Fruit fly (Drosophila melanogaster) whole organism, embryonic: ENCODE measurements around the gene CG43999.

Source experiments
- Awh ChIP-seq: fragments of 200-800 bp; sonication (Bioruptor generic); IDR thresholded peaks from 2 replicates; pipeline ENCODE4, ENCODE4 v1.3.6; 2022; ENCODE audit warnings: missing biosample characterization, missing genetic modification characterization
- Blimp-1 ChIP-seq: fragments of 200-800 bp; sonication (Bioruptor generic); optimal IDR thresholded peaks from 3 replicates; lab custom pipeline; 2018; ENCODE audit warnings: missing biosample characterization, missing genetic modification characterization, mild to moderate bottlenecking, moderate library complexity, missing genetic modification reagents
- CG10959 ChIP-seq: fragments of 200-800 bp; sonication (Bioruptor generic); IDR thresholded peaks from 2 replicates; pipeline ENCODE4 v1.3.6; 2022; ENCODE audit warnings: missing biosample characterization, missing genetic modification characterization
- CG12659 ChIP-seq: fragments of 200-800 bp; sonication (Bioruptor generic); optimal IDR thresholded peaks from 3 replicates; lab custom pipeline; 2017; ENCODE audit warnings: mild to moderate bottlenecking, missing biosample characterization, missing genetic modification reagents, missing genetic modification characterization
- CG13123 ChIP-seq: fragments of 200-800 bp; sonication (Bioruptor generic); optimal IDR thresholded peaks from 2 replicates; lab custom pipeline; 2016; ENCODE audit warnings: missing biosample characterization, missing genetic modification characterization
- CG13624 ChIP-seq: fragments of 200-800 bp; sonication (Bioruptor generic); optimal IDR thresholded peaks from 2 replicates; lab custom pipeline; 2016; ENCODE audit warnings: missing biosample characterization, missing genetic modification characterization
- CG14014 ChIP-seq: fragments of 200-800 bp; sonication (Bioruptor generic); IDR thresholded peaks from 2 replicates; pipeline ENCODE4 v1.3.6; 2022; ENCODE audit warnings: missing biosample characterization, missing genetic modification characterization
- CG15269 ChIP-seq: fragments of 200-800 bp; sonication (Bioruptor generic); optimal IDR thresholded peaks from 2 replicates; lab custom pipeline; 2018; ENCODE audit warnings: missing biosample characterization, mild to moderate bottlenecking, missing genetic modification characterization, moderate library complexity
- CG15601 ChIP-seq: fragments of 200-800 bp; sonication (Bioruptor generic); optimal IDR thresholded peaks from 3 replicates; lab custom pipeline; 2019; ENCODE audit warnings: missing biosample characterization, mild to moderate bottlenecking, missing genetic modification characterization, moderate library complexity
- CG1603 ChIP-seq: fragments of 200-800 bp; sonication (Bioruptor generic); optimal IDR thresholded peaks from 2 replicates; lab custom pipeline; 2019; ENCODE audit warnings: missing biosample characterization, mild to moderate bottlenecking, missing genetic modification characterization, moderate library complexity
- CG16779 ChIP-seq: fragments of 200-800 bp; sonication (Bioruptor generic); IDR thresholded peaks from 2 replicates; pipeline ENCODE4 v1.3.6; 2022; ENCODE audit warnings: missing biosample characterization, missing genetic modification characterization
- CG17361 ChIP-seq: fragments of 200-800 bp; sonication (Bioruptor generic); IDR thresholded peaks from 3 replicates; pipeline ENCODE4 v1.3.6; 2022; ENCODE audit warnings: missing biosample characterization, missing genetic modification characterization
- CG18011 ChIP-seq: fragments of 200-800 bp; sonication (Bioruptor generic); optimal IDR thresholded peaks from 2 replicates; lab custom pipeline; 2017; ENCODE audit warnings: missing biosample characterization, missing genetic modification characterization, mild to moderate bottlenecking, moderate library complexity, missing genotype
- CG18476 ChIP-seq: fragments of 200-800 bp; sonication (Bioruptor generic); optimal IDR thresholded peaks from 2 replicates; lab custom pipeline; 2016; ENCODE audit warnings: missing biosample characterization, mild to moderate bottlenecking, missing genetic modification characterization
- CG18764 ChIP-seq: fragments of 200-800 bp; sonication (Bioruptor generic); optimal IDR thresholded peaks from 3 replicates; lab custom pipeline; 2016; ENCODE audit warnings: missing biosample characterization, missing genetic modification characterization
- CG3407 ChIP-seq: fragments of 200-800 bp; sonication (Bioruptor generic); optimal IDR thresholded peaks from 2 replicates; lab custom pipeline; 2018; ENCODE audit warnings: missing biosample characterization, mild to moderate bottlenecking, missing genetic modification characterization
- CG43689 ChIP-seq: fragments of 200-800 bp; sonication (Bioruptor generic); IDR thresholded peaks from 2 replicates; pipeline ENCODE4 v1.3.6; 2022; ENCODE audit warnings: missing biosample characterization, missing genetic modification characterization
- CG6813 ChIP-seq: fragments of 200-800 bp; sonication (Bioruptor generic); optimal IDR thresholded peaks from 2 replicates; lab custom pipeline; 2017; ENCODE audit warnings: missing biosample characterization, missing genetic modification characterization, mild to moderate bottlenecking, moderate library complexity, missing genetic modification reagents
- CG7372 ChIP-seq: fragments of 200-800 bp; sonication (Bioruptor generic); IDR thresholded peaks from 2 replicates; pipeline ENCODE4 v1.3.6; 2022; ENCODE audit warnings: missing biosample characterization, missing genetic modification characterization
- CG7839 ChIP-seq: fragments of 200-800 bp; sonication (Bioruptor generic); optimal IDR thresholded peaks from 3 replicates; lab custom pipeline; 2018; ENCODE audit warnings: missing biosample characterization, mild to moderate bottlenecking, missing genetic modification characterization, moderate library complexity
- CG7987 ChIP-seq: fragments of 200-800 bp; sonication (Bioruptor generic); optimal IDR thresholded peaks from 2 replicates; lab custom pipeline; 2018; ENCODE audit warnings: missing biosample characterization, mild to moderate bottlenecking, missing genetic modification characterization, moderate library complexity
- CG8281 ChIP-seq: fragments of 200-800 bp; sonication (Bioruptor generic); optimal IDR thresholded peaks from 2 replicates; lab custom pipeline; 2018; ENCODE audit warnings: missing biosample characterization, mild to moderate bottlenecking, missing genetic modification characterization, moderate library complexity
- CTCF ChIP-seq: fragments of 200-800 bp; sonication (Bioruptor generic); optimal IDR thresholded peaks from 2 replicates; lab custom pipeline; 2017; ENCODE audit warnings: missing biosample characterization, mild to moderate bottlenecking, missing genetic modification characterization, moderate library complexity
- D19B ChIP-seq: fragments of 200-800 bp; sonication (Bioruptor generic); optimal IDR thresholded peaks from 2 replicates; lab custom pipeline; 2017; ENCODE audit warnings: missing biosample characterization, mild to moderate bottlenecking, missing genetic modification characterization
- E2f1 ChIP-seq: fragments of 200-800 bp; sonication (Bioruptor generic); IDR thresholded peaks from 2 replicates; pipeline ENCODE4 v1.3.6; 2022; ENCODE audit warnings: missing biosample characterization, missing genetic modification characterization
- Eip74EF ChIP-seq, 2 experiments: fragments of 200-800 bp in 1 of 2; fragments of >200 bp in 1 of 2; sonication (Bioruptor generic) in 1 of 2; optimal IDR thresholded peaks; 2 replicates each; lab custom pipeline; 2017 to 2019; ENCODE audit warnings: missing biosample characterization in 2 of 2, missing genetic modification characterization in 2 of 2, mild to moderate bottlenecking in 1 of 2, moderate library complexity in 1 of 2
- H2.0 ChIP-seq: fragments of 200-800 bp; sonication (Bioruptor generic); IDR thresholded peaks from 2 replicates; pipeline ENCODE4 v1.3.6; 2022; ENCODE audit warnings: missing biosample characterization, missing genetic modification characterization
- HLH54F ChIP-seq: fragments of 200-800 bp; sonication (Bioruptor generic); optimal IDR thresholded peaks from 3 replicates; lab custom pipeline; 2016; ENCODE audit warnings: missing biosample characterization, missing genetic modification characterization
- Scr ChIP-seq: fragments of 200-800 bp; sonication (Bioruptor generic); IDR thresholded peaks from 2 replicates; pipeline ENCODE4 v1.3.6; 2022; ENCODE audit warnings: missing biosample characterization, missing genetic modification characterization; ENCODE audit not compliant: partially characterized antibody
- Sry-δ ChIP-seq: fragments of 200-800 bp; sonication (Bioruptor generic); optimal IDR thresholded peaks from 2 replicates; lab custom pipeline; 2016; ENCODE audit warnings: missing biosample characterization, missing genetic modification characterization
- TFAM ChIP-seq: fragments of 200-800 bp; sonication (Bioruptor generic); optimal IDR thresholded peaks from 2 replicates; lab custom pipeline; 2017; ENCODE audit warnings: missing biosample characterization, missing genetic modification characterization, inconsistent platforms
- Trl ChIP-seq, 3 experiments: fragments of >200 bp in 2 of 3; fragments of 200-800 bp in 1 of 3; sonication (Bioruptor generic) in 1 of 3; optimal IDR thresholded peaks; 2 replicates in 1 of 3; 3 replicates in 2 of 3; lab custom pipeline; 2016 to 2017; ENCODE audit warnings: missing biosample characterization in 1 of 3, missing genetic modification characterization in 1 of 3
- chinmo ChIP-seq: fragments of 200-800 bp; sonication (Bioruptor generic); IDR thresholded peaks from 4 replicates; pipeline ENCODE4 v1.3.6; 2022; ENCODE audit warnings: missing biosample characterization, missing genetic modification characterization; ENCODE audit not compliant: partially characterized antibody
- dmrt11E ChIP-seq: fragments of 200-800 bp; sonication (Bioruptor generic); optimal IDR thresholded peaks from 3 replicates; lab custom pipeline; 2018; ENCODE audit warnings: missing biosample characterization, mild to moderate bottlenecking, missing genetic modification characterization, moderate library complexity
- her ChIP-seq: fragments of 200-800 bp; sonication (Bioruptor generic); optimal IDR thresholded peaks from 2 replicates; lab custom pipeline; 2016; ENCODE audit warnings: missing biosample characterization, missing genetic modification characterization
- insv ChIP-seq, 2 experiments: fragments of 200-800 bp; sonication (Bioruptor generic); optimal IDR thresholded peaks; 3 replicates each; lab custom pipeline; 2016 to 2018; ENCODE audit warnings: missing biosample characterization in 2 of 2, missing genetic modification characterization in 2 of 2
- jigr1 ChIP-seq: fragments of 200-800 bp; sonication (Bioruptor generic); IDR thresholded peaks from 3 replicates; pipeline ENCODE4 v1.3.6; 2022; ENCODE audit warnings: missing biosample characterization, missing genetic modification characterization
- klu ChIP-seq: fragments of 200-800 bp; sonication (Bioruptor generic); IDR thresholded peaks from 2 replicates; pipeline ENCODE4 v1.3.6; 2022; ENCODE audit warnings: missing biosample characterization, missing genetic modification characterization
- oc ChIP-seq: fragments of 200-800 bp; sonication (Bioruptor generic); optimal IDR thresholded peaks from 2 replicates; lab custom pipeline; 2018; ENCODE audit warnings: missing biosample characterization, mild to moderate bottlenecking, missing genetic modification characterization, moderate library complexity
- rib ChIP-seq: fragments of 200-800 bp; sonication (Bioruptor generic); IDR thresholded peaks from 2 replicates; pipeline ENCODE4 v1.3.6; 2022; ENCODE audit warnings: missing biosample characterization, missing genetic modification characterization
- row ChIP-seq: fragments of 200-800 bp; sonication (Bioruptor generic); IDR thresholded peaks from 3 replicates; pipeline ENCODE4 v1.3.6; 2022; ENCODE audit warnings: missing biosample characterization, missing genetic modification characterization
- sc ChIP-seq, 3 experiments: fragments of >200 bp in 2 of 3; fragments of 200-800 bp in 1 of 3; sonication (Bioruptor generic) in 1 of 3; optimal IDR thresholded peaks; 2 replicates in 2 of 3; 3 replicates in 1 of 3; lab custom pipeline; 2017; ENCODE audit warnings: mild to moderate bottlenecking in 1 of 3, missing biosample characterization in 1 of 3, missing genetic modification characterization in 1 of 3, missing genetic modification reagents in 1 of 3
- ssp ChIP-seq: fragments of 200-800 bp; sonication (Bioruptor generic); IDR thresholded peaks from 2 replicates; pipeline ENCODE4 v1.3.6; 2022; ENCODE audit warnings: missing biosample characterization, missing genetic modification characterization
- tll ChIP-seq, 2 experiments: fragments of 200-800 bp in 1 of 2; fragments of >200 bp in 1 of 2; sonication (Bioruptor generic) in 1 of 2; optimal IDR thresholded peaks; 2 replicates each; lab custom pipeline; 2017 to 2019; ENCODE audit warnings: missing biosample characterization in 2 of 2, missing genetic modification characterization in 2 of 2, mild to moderate bottlenecking in 1 of 2, moderate library complexity in 1 of 2
- tna ChIP-seq: fragments of 200-800 bp; sonication (Bioruptor generic); IDR thresholded peaks from 2 replicates; pipeline ENCODE4 v1.3.6; 2022; ENCODE audit warnings: missing biosample characterization, missing genetic modification characterization; ENCODE audit not compliant: partially characterized antibody
- trem ChIP-seq: fragments of 200-800 bp; optimal IDR thresholded peaks from 3 replicates; lab custom pipeline; 2019; ENCODE audit warnings: missing biosample characterization, mild to moderate bottlenecking, missing genetic modification characterization, moderate library complexity
- trh ChIP-seq: fragments of 200-800 bp; sonication (Bioruptor generic); optimal IDR thresholded peaks from 2 replicates; lab custom pipeline; 2016; ENCODE audit warnings: missing biosample characterization, missing genetic modification characterization
- zf30C ChIP-seq: fragments of 200-800 bp; sonication (Bioruptor generic); optimal IDR thresholded peaks from 3 replicates; lab custom pipeline; 2018; ENCODE audit warnings: missing biosample characterization, mild to moderate bottlenecking, missing genetic modification characterization

The CG43999 gene

DNA sequence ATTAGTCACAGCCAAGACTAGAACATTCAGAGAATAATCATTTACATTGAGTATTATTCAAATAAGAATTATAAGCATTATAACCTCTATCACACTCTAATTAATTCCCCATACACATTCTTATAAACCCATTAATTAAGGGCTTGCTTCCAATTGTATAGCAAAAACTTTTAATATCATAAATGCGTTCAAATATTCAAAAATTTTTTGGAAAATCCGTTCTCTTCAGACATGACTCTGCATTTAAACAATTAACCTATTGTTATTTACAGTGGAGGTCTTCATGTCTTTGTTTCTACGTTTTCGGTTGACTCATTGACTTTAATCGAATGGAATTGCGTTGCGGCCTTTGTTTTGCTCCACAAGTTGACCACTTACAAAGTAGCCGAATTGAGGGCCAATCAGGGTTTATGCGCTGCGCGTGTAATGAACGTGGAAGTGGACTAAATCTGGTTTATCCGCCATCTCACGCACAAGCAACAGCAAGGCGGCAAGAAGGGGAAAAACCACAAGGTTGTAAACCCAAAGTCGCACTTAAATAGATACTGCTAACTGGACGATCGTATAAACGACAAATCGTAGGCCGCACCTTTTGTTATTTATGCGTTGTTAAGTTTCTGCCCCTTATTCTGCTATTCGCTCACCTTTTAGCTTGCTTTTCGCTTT lies 7.8 kb downstream of the CG43999 start (continued):
- TF ChIP-seq CG14014 (GFP tag; lab: Robert Waterston, UW) (peak; percentile 79), CG18011 (GFP tag; lab: Kevin White, UChicago) (peak; percentile 17), CG7987 (peak; percentile 11), TFAM (GFP tag; lab: Kevin White, UChicago) (no peak), chinmo (GFP tag; lab: Robert Waterston, UW) (peak; percentile 88; the same call in 3 of the 4 replicates), HLH54F (peak; percentile 45), CG7839 (peak; percentile 36), CG7372 (peak; percentile 29; the same call in 1 of the 2 replicates), Trl (optimal IDR thresholded peaks at IDR 0.05; lab: Kevin White, UChicago) (no peak), Trl (GFP tag; optimal IDR thresholded peaks at IDR 0.05; lab: Kevin White, UChicago) (peak; percentile 14), CG13123 (GFP tag; lab: Kevin White, UChicago) (no peak), CG15601 (tag; lab: Kevin White, UChicago) (no peak), klu (0 out of 2 replicates have a peak, but pooled peaks have one; percentile 22), Blimp-1 (no peak), CG18764 (GFP tag; lab: Kevin White, UChicago) (no peak), oc (peak; percentile 59), CG6813 (GFP tag; lab: Kevin White, UChicago) (no peak), tll (GFP tag; optimal IDR thresholded peaks at IDR 0.05; lab: Kevin White, UChicago) (no peak), jigr1 (GFP tag; lab: Robert Waterston, UW) (no peak), Sry-δ (GFP tag; lab: Kevin White, UChicago) (no peak), CG1603 (tag; lab: Kevin White, UChicago) (peak; percentile 47), ssp (GFP tag; lab: Robert Waterston, UW) (peak; percentile 35), CG15269 (peak; percentile 43), CG43689 (no peak), sc (optimal IDR thresholded peaks at IDR 0.05; lab: Kevin White, UChicago) (no peak), sc (GFP tag; optimal IDR thresholded peaks at IDR 0.05; lab: Kevin White, UChicago) (no peak), CG13624 (GFP tag; lab: Kevin White, UChicago) (peak; percentile 88), row (GFP tag; lab: Robert Waterston, UW) (peak; percentile 76), CG18476 (GFP tag; lab: Kevin White, UChicago) (no peak), CG3407 (GFP tag; lab: Kevin White, UChicago) (no peak), E2f1 (GFP tag; lab: Robert Waterston, UW) (peak; percentile 56; the same call in 1 of the 2 replicates), Eip74EF (GFP tag; optimal IDR thresholded peaks at IDR 0.05; lab: Kevin White, UChicago) (peak in 1 of 2 experiments; percentile 65), CG16779 (GFP tag; lab: Robert Waterston, UW) (peak; percentile 75), Awh (GFP tag; lab: Robert Waterston, UW) (peak; percentile 64), CG17361 (no peak), rib (GFP tag; lab: Robert Waterston, UW) (peak; percentile 93), trh (GFP tag; lab: Kevin White, UChicago) (no peak), Scr (no peak), dmrt11E (tag; lab: Kevin White, UChicago) (no peak), trem (tag; lab: Kevin White, UChicago) (no peak), zf30C (no peak), CTCF (GFP tag; lab: Kevin White, UChicago) (no peak), insv (GFP tag; optimal IDR thresholded peaks at IDR 0.05; lab: Kevin White, UChicago) (no peak), CG10959 (GFP tag; lab: Robert Waterston, UW) (no peak; the same call in 1 of the 2 replicates), her (GFP tag; lab: Kevin White, UChicago) (peak; percentile 76), CG12659 (GFP tag; lab: Kevin White, UChicago) (peak; percentile 51), D19B (GFP tag; lab: Kevin White, UChicago) (peak; percentile 26), CG8281 (tag; lab: Kevin White, UChicago) (no peak), H2.0 (GFP tag; lab: Robert Waterston, UW) (peak; percentile 44), tna (no peak)
